Worm (Caenorhabditis elegans) whole organism, late embryonic: ENCODE measurements around the gene algn-1.

Experiments used
- C08G9.2 ChIP-seq: sonication (generic microtip); optimal IDR thresholded peaks from 2 replicates; lab custom pipeline; 2016; ENCODE audit warnings: mild to moderate bottlenecking, missing genetic modification characterization, moderate library complexity, missing compliant biosample characterization
- K02D7.2 ChIP-seq: sonication (generic microtip); optimal IDR thresholded peaks from 2 replicates; lab custom pipeline; 2017; ENCODE audit warnings: mild to moderate bottlenecking, missing genetic modification characterization, missing compliant biosample characterization
- K09A11.1 ChIP-seq: sonication (generic microtip); optimal IDR thresholded peaks from 2 replicates; lab custom pipeline; 2017; ENCODE audit warnings: antibody characterized with exemption, mild to moderate bottlenecking, missing genetic modification characterization, missing compliant biosample characterization; ENCODE audit not compliant: insufficient read depth
- ahr-1 ChIP-seq: sonication (generic microtip); optimal IDR thresholded peaks from 2 replicates; lab custom pipeline; 2016; ENCODE audit warnings: missing genetic modification characterization, missing compliant biosample characterization
- ama-1 ChIP-seq: fragments of 150-350 bp; optimal IDR thresholded peaks from 2 replicates; lab custom pipeline; 2014
- ceh-18 ChIP-seq: sonication (generic microtip); optimal IDR thresholded peaks from 2 replicates; lab custom pipeline; 2016; ENCODE audit warnings: missing genetic modification characterization, missing compliant biosample characterization
- ceh-24 ChIP-seq: sonication (generic microtip); optimal IDR thresholded peaks from 2 replicates; lab custom pipeline; 2016; ENCODE audit warnings: mild to moderate bottlenecking, missing genetic modification characterization, missing compliant biosample characterization
- ceh-31 ChIP-seq: sonication (generic microtip); optimal IDR thresholded peaks from 2 replicates; lab custom pipeline; 2016; ENCODE audit warnings: missing genetic modification characterization, missing compliant biosample characterization
- ceh-34 ChIP-seq: sonication (generic microtip); optimal IDR thresholded peaks from 2 replicates; lab custom pipeline; 2016; ENCODE audit warnings: mild to moderate bottlenecking, missing genetic modification characterization, missing compliant biosample characterization
- ceh-48 ChIP-seq: sonication (generic microtip); optimal IDR thresholded peaks from 2 replicates; lab custom pipeline; 2016; ENCODE audit warnings: missing genetic modification characterization, inconsistent platforms, missing compliant biosample characterization
- ceh-6 ChIP-seq: fragments of 200-800 bp; sonication (Bioruptor generic); optimal IDR thresholded peaks from 2 replicates; lab custom pipeline; 2018; ENCODE audit warnings: mild to moderate bottlenecking, missing genetic modification characterization, missing compliant biosample characterization
- che-1 ChIP-seq: sonication (generic microtip); optimal IDR thresholded peaks from 2 replicates; lab custom pipeline; 2016; ENCODE audit warnings: mild to moderate bottlenecking, missing genetic modification characterization, missing compliant biosample characterization
- dmd-4 ChIP-seq: sonication (generic microtip); optimal IDR thresholded peaks from 2 replicates; lab custom pipeline; 2016; ENCODE audit warnings: borderline replicate concordance, missing genetic modification characterization, missing compliant biosample characterization
- dve-1 ChIP-seq: sonication (generic microtip); optimal IDR thresholded peaks from 2 replicates; lab custom pipeline; 2017; ENCODE audit warnings: antibody characterized with exemption, mild to moderate bottlenecking, missing genetic modification characterization, missing compliant biosample characterization
- ets-4 ChIP-seq: sonication (generic microtip); optimal IDR thresholded peaks from 2 replicates; lab custom pipeline; 2016; ENCODE audit warnings: missing genetic modification characterization, missing compliant biosample characterization
- eyg-1 ChIP-seq: sonication (generic microtip); optimal IDR thresholded peaks from 2 replicates; lab custom pipeline; 2016; ENCODE audit warnings: missing genotype, missing genetic modification characterization, missing compliant biosample characterization
- fax-1 ChIP-seq: sonication (generic microtip); optimal IDR thresholded peaks from 2 replicates; lab custom pipeline; 2016; ENCODE audit warnings: missing genotype, missing genetic modification characterization, missing compliant biosample characterization
- fkh-10 ChIP-seq: fragments of 150-350 bp; optimal IDR thresholded peaks from 2 replicates; lab custom pipeline; 2014; ENCODE audit warnings: missing biosample characterization, missing genetic modification reagents, missing genetic modification characterization
- fkh-6 ChIP-seq: sonication (generic microtip); optimal IDR thresholded peaks from 2 replicates; lab custom pipeline; 2016; ENCODE audit warnings: missing genetic modification characterization, missing compliant biosample characterization
- gmeb-2 ChIP-seq: sonication (generic microtip); optimal IDR thresholded peaks from 2 replicates; lab custom pipeline; 2016; ENCODE audit warnings: missing genetic modification characterization, inconsistent platforms, missing compliant biosample characterization
- hlh-13 ChIP-seq: fragments of 200-800 bp; sonication (Bioruptor generic); optimal IDR thresholded peaks from 2 replicates; lab custom pipeline; 2018; ENCODE audit warnings: mild to moderate bottlenecking, missing genetic modification characterization, missing compliant biosample characterization
- hlh-30 ChIP-seq: sonication (generic microtip); optimal IDR thresholded peaks from 2 replicates; lab custom pipeline; 2017; ENCODE audit warnings: antibody characterized with exemption, missing genetic modification characterization, missing compliant biosample characterization; ENCODE audit not compliant: insufficient read depth
- hlh-8 ChIP-seq: sonication (generic microtip); optimal IDR thresholded peaks from 2 replicates; lab custom pipeline; 2016; ENCODE audit warnings: missing genotype, missing genetic modification characterization, missing compliant biosample characterization
- madf-2 ChIP-seq: sonication (generic microtip); optimal IDR thresholded peaks from 2 replicates; lab custom pipeline; 2017; ENCODE audit warnings: missing genetic modification characterization, missing compliant biosample characterization
- nfya-1 ChIP-seq: sonication (generic microtip); optimal IDR thresholded peaks from 2 replicates; lab custom pipeline; 2017; ENCODE audit warnings: missing genetic modification characterization, mild to moderate bottlenecking, missing compliant biosample characterization, antibody characterized with exemption, moderate library complexity
- nhr-11 ChIP-seq: fragments of 150-350 bp; optimal IDR thresholded peaks from 2 replicates; lab custom pipeline; 2014; ENCODE audit warnings: missing biosample characterization, missing genetic modification characterization
- nhr-232 ChIP-seq: sonication (generic microtip); optimal IDR thresholded peaks from 2 replicates; lab custom pipeline; 2016; ENCODE audit warnings: missing genetic modification characterization, missing compliant biosample characterization
- npax-4 ChIP-seq: sonication (generic microtip); optimal IDR thresholded peaks from 2 replicates; lab custom pipeline; 2016; ENCODE audit warnings: missing genetic modification characterization, missing compliant biosample characterization
- odd-2 ChIP-seq: sonication (generic microtip); optimal IDR thresholded peaks from 2 replicates; lab custom pipeline; 2017; ENCODE audit warnings: antibody characterized with exemption, mild to moderate bottlenecking, missing genetic modification characterization, missing compliant biosample characterization
- pag-3 ChIP-seq: sonication (generic microtip); optimal IDR thresholded peaks from 2 replicates; lab custom pipeline; 2016; ENCODE audit warnings: missing compliant biosample characterization, missing genetic modification characterization, borderline replicate concordance
- pat-9 ChIP-seq: fragments of 200-800 bp; sonication (Bioruptor generic); optimal IDR thresholded peaks from 2 replicates; lab custom pipeline; 2018; ENCODE audit warnings: mild to moderate bottlenecking, missing genetic modification characterization, moderate library complexity, missing compliant biosample characterization
- pax-1 ChIP-seq: fragments of 150-350 bp; optimal IDR thresholded peaks from 2 replicates; lab custom pipeline; 2014; ENCODE audit warnings: missing biosample characterization, missing genetic modification characterization
- pha-2 ChIP-seq: sonication (generic microtip); optimal IDR thresholded peaks from 2 replicates; lab custom pipeline; 2017; ENCODE audit warnings: mild to moderate bottlenecking, missing genetic modification characterization, missing compliant biosample characterization
- pha-4 ChIP-seq: fragments of 150-350 bp; optimal IDR thresholded peaks from 2 replicates; lab custom pipeline; 2018; ENCODE audit warnings: missing biosample characterization, missing genetic modification reagents, missing genetic modification characterization
- pqm-1 ChIP-seq: sonication (generic microtip); optimal IDR thresholded peaks from 2 replicates; lab custom pipeline; 2016; ENCODE audit warnings: missing genetic modification characterization, missing compliant biosample characterization
- pros-1 ChIP-seq: fragments of 150-350 bp; optimal IDR thresholded peaks from 2 replicates; lab custom pipeline; 2014; ENCODE audit warnings: missing biosample characterization, missing genetic modification reagents, missing genetic modification characterization
- sdc-2 ChIP-seq: sonication (generic microtip); optimal IDR thresholded peaks from 2 replicates; lab custom pipeline; 2016; ENCODE audit warnings: missing genotype, missing genetic modification characterization, missing compliant biosample characterization
- sox-2 ChIP-seq: fragments of 200-800 bp; sonication (Bioruptor generic); IDR thresholded peaks from 2 replicates; pipeline ENCODE4 v1.3.6; 2022; ENCODE audit warnings: missing genetic modification reagents, missing genetic modification characterization, missing compliant biosample characterization
- syd-9 ChIP-seq: sonication (generic microtip); optimal IDR thresholded peaks from 2 replicates; lab custom pipeline; 2016; ENCODE audit warnings: mild to moderate bottlenecking, missing genetic modification characterization, moderate library complexity, missing compliant biosample characterization
- tbx-2 ChIP-seq: sonication (generic microtip); optimal IDR thresholded peaks from 2 replicates; lab custom pipeline; 2016; ENCODE audit warnings: missing genetic modification characterization, missing compliant biosample characterization
- tbx-7 ChIP-seq: sonication (generic microtip); optimal IDR thresholded peaks from 2 replicates; lab custom pipeline; 2016; ENCODE audit warnings: missing genotype, missing genetic modification characterization, missing compliant biosample characterization
- ttx-3 ChIP-seq: sonication (generic microtip); optimal IDR thresholded peaks from 2 replicates; lab custom pipeline; 2016; ENCODE audit warnings: missing genetic modification reagents, missing genetic modification characterization, missing compliant biosample characterization
- unc-42 ChIP-seq: sonication (generic microtip); optimal IDR thresholded peaks from 2 replicates; lab custom pipeline; 2016; ENCODE audit warnings: missing genotype, missing genetic modification characterization, missing compliant biosample characterization
- unc-86 ChIP-seq: sonication (generic microtip); optimal IDR thresholded peaks from 2 replicates; lab custom pipeline; 2016; ENCODE audit warnings: missing genetic modification characterization, missing compliant biosample characterization
- zip-5 ChIP-seq: sonication (generic microtip); optimal IDR thresholded peaks from 2 replicates; lab custom pipeline; 2016; ENCODE audit warnings: missing genetic modification characterization, missing compliant biosample characterization
- ztf-16 ChIP-seq: sonication (generic microtip); optimal IDR thresholded peaks from 2 replicates; lab custom pipeline; 2017; ENCODE audit warnings: missing genetic modification characterization, missing compliant biosample characterization

Gene algn-1

ce11 chrIII:6464113-6464571 lies 4.2 kb downstream of the algn-1 start (continued):
- TF ChIP-seq pag-3 (tag; lab: Kevin White, UChicago) (no peak), fkh-6 (tag; lab: Kevin White, UChicago) (no peak), madf-2 (tag; lab: Kevin White, UChicago) (no peak), ztf-16 (tag; lab: Kevin White, UChicago) (no peak), sdc-2 (tag; lab: Kevin White, UChicago) (peak; percentile 5), pax-1 (tag; lab: Kevin White, UChicago) (no peak), pat-9 (peak; percentile 15), ceh-18 (peak; percentile 83), nfya-1 (tag; lab: Kevin White, UChicago) (peak; percentile 90), eyg-1 (tag; lab: Kevin White, UChicago) (peak; percentile 32), ets-4 (peak; percentile 78), sox-2 (GFP tag; lab: Robert Waterston, UW) (no peak), syd-9 (tag; lab: Kevin White, UChicago) (no peak), ttx-3 (tag; lab: Kevin White, UChicago) (no peak), ceh-6 (GFP tag; lab: Kevin White, UChicago) (no peak), tbx-7 (tag; lab: Kevin White, UChicago) (no peak), dmd-4 (no peak), ceh-48 (tag; lab: Kevin White, UChicago) (no peak), K02D7.2 (tag; lab: Kevin White, UChicago) (no peak), unc-86 (tag; lab: Kevin White, UChicago) (no peak), hlh-30 (tag; lab: Kevin White, UChicago) (peak; percentile 68), nhr-232 (tag; lab: Kevin White, UChicago) (no peak), C08G9.2 (tag; lab: Kevin White, UChicago) (peak; percentile 18), che-1 (tag; lab: Kevin White, UChicago) (no peak), ahr-1 (tag; lab: Kevin White, UChicago) (no peak), pros-1 (tag; lab: Kevin White, UChicago) (peak; percentile 71), ceh-34 (tag; lab: Kevin White, UChicago) (peak; percentile 39), dve-1 (tag; lab: Kevin White, UChicago) (peak; percentile 14), K09A11.1 (tag; lab: Kevin White, UChicago) (no peak), gmeb-2 (tag; lab: Kevin White, UChicago) (no peak), unc-42 (no peak), hlh-8 (tag; lab: Kevin White, UChicago) (peak; percentile 15), ceh-31 (tag; lab: Kevin White, UChicago) (peak; percentile 75), odd-2 (tag; lab: Kevin White, UChicago) (no peak), fax-1 (no peak), pha-2 (tag; lab: Kevin White, UChicago) (no peak), zip-5 (no peak), pha-4 (no peak), hlh-13 (GFP tag; lab: Kevin White, UChicago) (no peak), pqm-1 (tag; lab: Kevin White, UChicago) (peak; percentile 5)

ce11 chrIII:6464913-6465312 lies 5.0 kb downstream of the algn-1 start, which contains the start of gene nduf-2.2:
Gene nduf-2.2, plus strand, starts transcription at chrIII:6465222.
- TF ChIP-seq nhr-11 (tag; lab: Kevin White, UChicago) = no peak
- TF ChIP-seq ceh-48 (tag; lab: Kevin White, UChicago) = no peak
- TF ChIP-seq ceh-24 (tag; lab: Kevin White, UChicago) = no peak
- TF ChIP-seq gmeb-2 (tag; lab: Kevin White, UChicago) = no peak
- TF ChIP-seq sox-2 (GFP tag; lab: Robert Waterston, UW) = no peak
- TF ChIP-seq dve-1 (tag; lab: Kevin White, UChicago) = no peak
- no peak for TF ChIP-seq fkh-10 (GFP tag; lab: Kevin White, UChicago)
- no peak for TF ChIP-seq pat-9
- no peak for TF ChIP-seq che-1 (tag; lab: Kevin White, UChicago)
- no peak for TF ChIP-seq ztf-16 (tag; lab: Kevin White, UChicago)
- TF ChIP-seq pqm-1 (tag; lab: Kevin White, UChicago) = no peak
- TF ChIP-seq npax-4 (tag; lab: Kevin White, UChicago) = no peak
- TF ChIP-seq tbx-2 (tag; lab: Kevin White, UChicago) = no peak
- no peak for TF ChIP-seq ama-1 (lab: Kevin White, UChicago)
- no peak for TF ChIP-seq ceh-31 (tag; lab: Kevin White, UChicago)
- no peak for TF ChIP-seq ceh-34 (tag; lab: Kevin White, UChicago)
- no peak for TF ChIP-seq fax-1
- no peak for TF ChIP-seq dmd-4
